Fruit fly (Drosophila melanogaster) Kc167 (cell line): ENCODE results near the gene ort.

Experiments
- Myc ChIP-seq: fragments of >200 bp; optimal IDR thresholded peaks from 2 replicates; lab custom pipeline; 2017; ENCODE audit warnings: missing external identifiers
- Sin3A ChIP-seq: fragments of >200 bp; optimal IDR thresholded peaks from 2 replicates; lab custom pipeline; 2018; ENCODE audit warnings: missing external identifiers
- h ChIP-seq: fragments of >200 bp; optimal IDR thresholded peaks from 3 replicates; lab custom pipeline; 2018; ENCODE audit warnings: missing external identifiers
- insv ChIP-seq: fragments of >200 bp; optimal IDR thresholded peaks from 3 replicates; lab custom pipeline; 2018; ENCODE audit warnings: missing external identifiers
- psq ChIP-seq: fragments of >200 bp; optimal IDR thresholded peaks from 2 replicates; lab custom pipeline; 2017; ENCODE audit warnings: missing external identifiers
- ttk ChIP-seq: sonication (Bioruptor generic); optimal IDR thresholded peaks from 2 replicates; lab custom pipeline; 2017; ENCODE audit warnings: missing external identifiers

Gene ort

DNA sequence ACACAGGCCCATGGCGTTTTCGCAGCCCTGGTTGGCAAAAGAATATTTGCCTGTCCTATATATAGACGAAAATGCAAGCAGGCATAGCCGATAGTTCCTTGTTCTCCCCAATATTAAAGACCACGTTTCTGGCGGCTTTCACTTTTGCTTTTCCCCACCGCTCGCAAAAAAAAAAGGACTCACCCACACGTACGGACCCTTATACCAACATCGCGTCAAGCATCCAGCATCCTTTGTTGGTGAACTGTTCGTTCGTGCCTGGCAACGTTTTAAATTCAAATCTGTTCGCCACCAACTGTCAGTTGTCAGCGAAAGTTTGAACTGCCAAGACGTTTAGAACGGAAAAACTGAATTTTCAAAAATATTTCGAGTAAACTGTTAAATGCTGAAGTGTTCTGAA is at the start of gene ort:
Gene ort, plus strand, starts transcription at position 301 of the 400 bp plus-strand sequence.
- TF ChIP-seq ttk (lab: Kevin White, UChicago) (no peak), Myc (lab: Kevin White, UChicago) (no peak), Sin3A (lab: Kevin White, UChicago) (no peak), insv (lab: Kevin White, UChicago) (no peak), h (no peak), psq (lab: Kevin White, UChicago) (no peak)

DNA sequence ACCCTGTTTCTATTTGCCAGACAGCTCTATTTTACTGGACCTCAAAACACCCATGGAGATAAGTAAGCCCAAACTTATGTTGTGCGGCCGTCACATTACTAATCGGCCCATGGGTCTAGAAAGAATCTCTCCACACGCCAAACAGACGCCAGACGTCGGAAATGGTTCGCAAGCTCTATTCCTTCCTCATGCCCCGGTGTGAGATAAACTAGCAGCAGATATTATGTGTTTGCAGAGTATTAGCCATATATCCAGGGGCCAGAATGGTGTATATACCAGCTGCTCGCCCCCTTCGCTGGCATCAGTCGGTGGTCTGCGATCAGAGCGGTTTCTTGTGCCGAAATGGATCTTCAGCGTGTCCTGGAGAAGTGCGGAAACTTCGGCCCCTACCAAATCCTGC is 49.6 kb upstream of the ort start, which contains the start of gene CG17752:
Gene CG17752, plus strand, starts transcription at position 301 of the 400 bp plus-strand sequence.
- TF ChIP-seq psq (lab: Kevin White, UChicago) (no peak), insv (lab: Kevin White, UChicago) (no peak), h (no peak), Sin3A (lab: Kevin White, UChicago) (no peak), Myc (lab: Kevin White, UChicago) (no peak), ttk (lab: Kevin White, UChicago) (no peak)

DNA sequence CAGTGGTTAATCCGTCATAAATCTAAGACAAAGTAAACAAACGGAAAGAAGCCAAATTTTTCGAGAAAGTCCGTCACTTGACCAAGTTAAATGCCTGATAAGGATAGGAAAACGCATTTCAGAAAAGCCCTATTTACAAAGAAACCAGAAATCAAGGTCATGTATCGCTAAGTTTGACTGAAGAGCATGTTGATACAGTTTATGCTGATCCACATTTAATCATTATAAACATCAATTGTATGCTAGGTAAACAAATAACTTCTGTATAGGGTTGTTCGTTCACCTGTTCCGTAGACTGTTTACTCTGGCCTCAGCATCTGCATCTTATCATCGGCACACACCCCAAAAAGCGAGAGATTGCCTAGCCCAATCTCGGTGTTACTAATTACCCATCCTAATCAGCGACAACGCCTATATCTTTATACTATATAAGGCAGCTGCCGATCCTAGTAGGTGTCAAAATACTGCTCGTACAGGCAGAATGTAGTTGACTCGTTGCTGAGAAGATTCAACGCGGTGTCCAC is 46.6 kb upstream of the ort start, which contains the start of gene CG16727:
Gene CG16727, plus strand, starts transcription at position 474 of the 524 bp plus-strand sequence.
- TF ChIP-seq psq (lab: Kevin White, UChicago) (no peak), h (no peak), insv (lab: Kevin White, UChicago) (no peak), Sin3A (lab: Kevin White, UChicago) (no peak), ttk (lab: Kevin White, UChicago) (no peak), Myc (lab: Kevin White, UChicago) (no peak)

DNA sequence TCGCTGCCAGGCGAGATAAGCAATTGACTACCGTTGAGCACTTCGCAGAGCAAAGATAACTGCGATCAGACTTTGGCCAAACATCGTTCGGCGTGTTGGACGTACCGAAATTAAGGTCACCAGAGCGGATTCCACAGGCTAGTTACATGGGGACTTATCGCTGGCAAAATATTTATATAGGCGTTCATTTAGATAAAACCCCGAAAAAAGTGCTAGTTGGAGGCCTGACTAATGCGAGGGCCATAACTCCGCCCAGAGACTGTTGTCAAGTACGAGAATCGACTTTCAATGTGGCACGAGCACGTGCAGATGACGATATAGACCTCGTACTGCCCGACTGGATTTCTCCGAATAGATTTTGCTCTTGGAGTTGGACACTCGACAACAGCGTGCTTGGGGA is 39.6 kb upstream of the ort start:
- TF ChIP-seq insv (lab: Kevin White, UChicago) = no peak
- TF ChIP-seq Myc (lab: Kevin White, UChicago) = no peak
- no peak for TF ChIP-seq ttk (lab: Kevin White, UChicago)
- TF ChIP-seq Sin3A (lab: Kevin White, UChicago) = no peak
- no peak for TF ChIP-seq h

DNA sequence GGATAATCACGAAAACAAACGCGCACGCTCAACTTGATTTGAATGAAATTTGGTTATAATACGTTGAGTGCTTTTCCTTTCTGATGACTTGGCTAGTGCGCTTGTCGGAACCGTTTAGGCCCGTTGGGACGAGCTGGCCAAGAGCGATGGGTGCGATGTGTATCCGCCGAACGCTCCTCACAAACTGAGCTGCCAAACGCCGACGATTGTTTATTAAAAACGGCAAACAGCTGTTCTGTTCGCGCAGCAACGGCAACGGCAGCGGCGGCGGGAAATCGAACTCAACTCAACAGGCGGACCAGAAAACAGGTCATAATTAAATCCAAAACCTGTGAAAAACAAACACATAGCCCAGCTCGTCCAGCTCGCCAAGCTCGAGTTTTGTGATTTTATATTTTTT is 38.6 kb upstream of the ort start:
- no peak for TF ChIP-seq insv (lab: Kevin White, UChicago)

DNA sequence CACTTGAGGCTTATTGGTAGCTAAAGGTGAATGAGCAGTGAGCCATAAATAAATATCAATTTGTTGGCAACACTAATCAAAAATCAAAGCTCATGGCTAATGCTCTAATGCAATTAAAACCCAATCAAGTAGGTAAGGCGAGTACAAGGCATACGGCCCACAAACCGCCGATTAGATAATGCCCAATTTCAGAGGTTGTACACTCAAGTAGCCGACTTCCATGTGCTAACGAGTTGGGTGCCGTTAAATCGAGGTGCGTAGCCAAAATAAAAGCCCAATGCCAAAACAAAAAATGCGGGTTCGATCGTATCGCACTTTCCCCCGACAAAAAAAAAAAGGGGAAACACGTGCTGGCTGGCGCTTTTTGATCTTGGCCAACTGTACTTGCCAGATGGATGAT is 37.5 kb upstream of the ort start:
- no peak for TF ChIP-seq h
- TF ChIP-seq Myc (lab: Kevin White, UChicago) = no peak
- TF ChIP-seq psq (lab: Kevin White, UChicago) = no peak
- TF ChIP-seq ttk (lab: Kevin White, UChicago) = no peak
- TF ChIP-seq Sin3A (lab: Kevin White, UChicago) = no peak
- TF ChIP-seq insv (lab: Kevin White, UChicago) = no peak

DNA sequence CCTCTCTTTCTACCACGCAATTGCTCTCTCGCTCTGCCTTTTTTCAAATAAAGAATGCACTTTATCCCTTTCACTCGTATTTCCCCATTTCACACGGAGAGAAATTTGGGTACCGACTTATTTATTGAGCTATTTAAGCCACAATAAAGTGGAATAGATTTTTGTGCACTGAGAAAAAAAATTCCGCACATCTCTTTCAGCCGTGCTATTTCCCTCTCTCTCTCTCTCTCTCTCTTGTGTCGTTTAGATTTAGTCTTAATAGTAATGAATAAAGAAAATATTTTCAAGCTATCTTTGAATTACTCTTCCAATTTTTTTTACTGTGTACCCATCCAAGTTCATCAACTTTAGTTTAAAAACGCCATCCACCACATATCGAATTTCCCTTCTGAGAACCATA is 35.9 kb upstream of the ort start:
- TF ChIP-seq psq (lab: Kevin White, UChicago) (no peak), insv (lab: Kevin White, UChicago) (no peak), Sin3A (lab: Kevin White, UChicago) (no peak), h (no peak), ttk (lab: Kevin White, UChicago) (no peak), Myc (lab: Kevin White, UChicago) (no peak)

DNA sequence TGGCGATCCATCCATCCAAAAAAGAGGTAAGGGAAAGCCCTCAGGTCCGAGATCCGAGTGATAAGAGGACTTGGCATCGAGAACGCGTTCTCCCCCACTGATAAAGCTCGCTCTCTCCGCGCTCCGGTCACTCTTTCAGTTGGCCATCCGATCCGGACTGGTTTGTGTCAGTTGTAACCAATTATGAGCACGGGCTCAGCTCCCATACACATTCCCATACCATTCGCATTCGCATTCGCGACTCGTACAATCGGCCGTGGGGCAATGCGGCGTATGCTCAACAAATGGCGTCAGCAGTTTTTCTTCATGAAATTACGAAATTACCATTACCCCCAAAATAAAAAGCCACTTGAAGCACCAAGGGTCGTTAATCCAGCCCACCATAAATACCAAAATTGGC is 35.1 kb upstream of the ort start:
- TF ChIP-seq insv (lab: Kevin White, UChicago) (no peak), Myc (lab: Kevin White, UChicago) (no peak), ttk (lab: Kevin White, UChicago) (no peak)

DNA sequence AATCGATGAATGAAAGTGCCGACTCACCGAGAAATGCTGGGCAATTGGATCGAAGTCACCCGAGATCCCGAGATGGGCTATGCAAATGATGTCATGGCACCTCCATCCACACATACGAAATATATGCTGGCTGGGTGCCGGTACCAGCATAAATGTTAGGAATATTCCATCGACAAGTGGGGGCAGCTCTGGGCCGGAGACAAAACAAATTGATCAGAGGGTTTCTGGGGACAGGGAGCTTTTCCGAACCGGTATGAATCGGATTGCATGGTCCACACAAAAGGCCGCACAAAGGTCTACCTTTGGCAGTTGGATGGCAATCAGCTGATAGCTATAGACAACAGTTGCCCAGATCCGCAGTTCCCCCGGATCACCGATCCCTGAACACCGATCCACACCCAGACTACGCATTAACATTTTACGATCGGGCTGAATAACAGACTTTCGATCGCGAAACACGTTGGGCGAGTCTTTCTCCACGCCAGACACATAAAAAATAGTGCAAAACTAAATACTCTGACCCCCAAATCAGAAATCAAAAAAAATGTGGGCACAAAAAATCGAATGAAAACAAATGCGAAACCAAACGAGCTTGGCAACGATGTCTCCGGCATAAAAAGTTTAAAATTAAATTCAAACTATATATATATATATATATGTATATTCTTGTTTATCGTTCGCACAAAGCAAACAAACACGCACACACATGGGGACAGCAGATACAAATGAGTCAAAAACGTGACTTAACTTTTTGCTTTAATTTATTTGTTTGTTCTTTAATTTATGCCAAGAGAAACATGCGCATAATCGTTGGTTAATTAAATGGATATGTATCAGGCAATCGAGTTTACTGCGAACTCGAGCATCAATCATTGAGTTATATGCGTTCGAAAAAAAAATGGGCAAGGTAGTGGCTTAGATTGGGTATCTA is 34.0 kb upstream of the ort start:
- no peak for TF ChIP-seq h
- no peak for TF ChIP-seq ttk (lab: Kevin White, UChicago)
- no peak for TF ChIP-seq psq (lab: Kevin White, UChicago)
- TF ChIP-seq insv (lab: Kevin White, UChicago) = no peak
- no peak for TF ChIP-seq Sin3A (lab: Kevin White, UChicago)
- TF ChIP-seq Myc (lab: Kevin White, UChicago) = no peak

DNA sequence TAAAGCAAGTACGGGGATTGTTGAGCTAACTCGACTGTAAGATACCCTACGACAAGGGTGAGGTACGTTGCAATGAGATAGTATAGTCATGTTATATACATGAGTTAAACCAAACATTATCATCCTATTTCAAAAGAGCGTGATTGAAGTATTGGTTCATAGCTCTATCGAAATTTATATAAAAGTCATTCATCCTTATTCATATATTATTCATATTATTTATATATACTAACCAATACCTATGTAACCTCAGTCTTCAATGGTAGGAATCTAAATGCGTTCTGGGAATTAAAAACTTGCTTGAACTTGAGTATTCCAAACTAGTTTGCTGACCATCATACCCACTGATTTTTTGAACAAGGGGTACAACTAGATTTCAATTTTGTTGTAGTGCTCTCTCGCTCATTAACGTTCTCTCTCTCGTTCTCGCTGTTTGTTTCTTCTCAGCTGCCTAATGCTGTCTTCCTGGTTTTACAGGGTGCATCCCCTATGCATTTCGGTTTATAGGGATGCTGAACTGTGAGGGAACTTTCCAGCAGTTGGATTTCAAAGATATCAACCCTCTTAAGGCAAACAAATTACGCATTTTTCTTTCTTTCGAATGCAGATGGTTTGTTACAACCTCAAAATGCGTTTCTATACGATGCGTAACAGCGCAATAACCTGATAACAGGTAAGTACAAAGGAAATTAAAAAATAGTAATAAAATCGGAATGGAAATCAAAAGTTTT is 31.6 kb upstream of the ort start:
- no peak for TF ChIP-seq h
- no peak for TF ChIP-seq psq (lab: Kevin White, UChicago)
- TF ChIP-seq ttk (lab: Kevin White, UChicago) = no peak
- TF ChIP-seq insv (lab: Kevin White, UChicago) = no peak
- TF ChIP-seq Myc (lab: Kevin White, UChicago) = no peak
- no peak for TF ChIP-seq Sin3A (lab: Kevin White, UChicago)

DNA sequence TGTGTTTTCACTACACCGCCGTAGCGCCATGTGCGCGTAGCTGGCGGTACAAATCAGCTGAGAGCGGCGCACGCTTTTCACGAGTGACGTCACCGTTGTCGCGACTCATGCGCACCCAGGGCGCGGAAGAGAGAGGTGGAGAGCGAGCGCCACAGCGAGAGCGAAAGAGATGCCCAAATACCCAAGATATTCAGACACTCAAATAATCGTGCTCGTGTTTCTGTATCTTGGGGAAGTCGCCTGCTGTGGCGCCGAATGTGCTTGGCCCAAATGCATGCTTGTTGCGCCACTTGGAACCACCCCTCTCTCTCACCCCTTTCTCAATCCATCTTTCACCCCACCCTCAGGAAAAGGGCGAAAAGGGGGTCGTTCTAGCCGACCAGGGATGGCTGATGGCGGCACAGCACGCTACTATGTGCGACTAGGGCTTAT is 26.8 kb upstream of the ort start, which contains the start of gene CG6231:
Gene CG6231, minus strand, starts transcription at position 34 of the 432 bp plus-strand sequence.
- TF ChIP-seq h = no peak

DNA sequence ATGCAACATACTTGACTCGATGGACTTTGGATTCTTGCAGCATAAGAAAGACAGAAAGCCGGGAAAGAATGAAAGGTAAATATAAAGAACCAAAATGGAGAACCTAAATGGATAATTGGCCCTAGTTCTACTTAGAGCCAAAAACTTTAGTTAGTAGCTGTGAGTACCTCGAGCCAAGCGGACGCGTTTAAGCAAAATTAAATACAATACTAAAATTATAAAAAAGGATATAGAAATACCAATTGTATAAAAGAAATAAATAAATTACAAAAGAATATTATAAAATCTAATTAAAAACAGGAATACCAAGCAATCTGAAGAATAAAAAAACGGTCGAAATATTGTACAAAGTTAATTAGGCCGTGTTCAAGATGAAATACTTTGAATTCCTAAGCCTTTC is 24.9 kb upstream of the ort start, which contains the start of gene CG34138:
Gene CG34138, plus strand, starts transcription at position 301 of the 400 bp plus-strand sequence.
- TF ChIP-seq Myc (lab: Kevin White, UChicago) (no peak), psq (lab: Kevin White, UChicago) (no peak), h (no peak), insv (lab: Kevin White, UChicago) (no peak), ttk (lab: Kevin White, UChicago) (no peak), Sin3A (lab: Kevin White, UChicago) (no peak)
